Fruit fly (Drosophila melanogaster): ENCODE results near the gene TTLL3A.

- TF ChIP-seq CG8478 (optimal IDR thresholded peaks at IDR 0.05) (no peak), CTCF (optimal IDR thresholded peaks at IDR 0.05) (no peak)
Measured at dm6 chr2L:6721710-6722109, 18.3 kb downstream of the TTLL3A start.

Measured in S2 (cell line).